Fruit fly (Drosophila melanogaster) whole organism, embryonic: Measurements from ENCODE around the gene CG33107.

Experiments used
- ATbp ChIP-seq: fragments of 200-800 bp; sonication (Bioruptor generic); optimal IDR thresholded peaks from 2 replicates; lab custom pipeline; 2017; ENCODE audit warnings: missing biosample characterization, mild to moderate bottlenecking, missing genetic modification characterization, missing genetic modification reagents
- Abd-B ChIP-seq: fragments of 200-800 bp; sonication (Bioruptor generic); optimal IDR thresholded peaks from 2 replicates; lab custom pipeline; 2018; ENCODE audit warnings: missing biosample characterization, mild to moderate bottlenecking, missing genetic modification characterization, moderate library complexity
- Bgb ChIP-seq: fragments of 200-800 bp; sonication (Bioruptor generic); IDR thresholded peaks from 2 replicates; pipeline ENCODE4 v1.3.6; 2022; ENCODE audit warnings: missing biosample characterization, missing genetic modification characterization; ENCODE audit not compliant: partially characterized antibody
- Bteb2 ChIP-seq: fragments of 200-800 bp; sonication (Bioruptor generic); optimal IDR thresholded peaks from 2 replicates; lab custom pipeline; 2016; ENCODE audit warnings: missing biosample characterization, missing genetic modification characterization
- C15 ChIP-seq: fragments of 200-800 bp; sonication (Bioruptor generic); IDR thresholded peaks from 3 replicates; pipeline ENCODE4 v1.3.6; 2022; ENCODE audit warnings: missing biosample characterization, missing genetic modification characterization
- CG10321 ChIP-seq: fragments of 200-800 bp; sonication (Bioruptor generic); IDR thresholded peaks from 2 replicates; pipeline ENCODE4 v1.3.6; 2022; ENCODE audit warnings: missing biosample characterization, missing genetic modification characterization
- CG11504 ChIP-seq: fragments of 200-800 bp; sonication (Bioruptor generic); optimal IDR thresholded peaks from 3 replicates; lab custom pipeline; 2019; ENCODE audit warnings: missing biosample characterization, mild to moderate bottlenecking, missing genetic modification characterization, moderate library complexity
- CG14014 ChIP-seq: fragments of 200-800 bp; sonication (Bioruptor generic); IDR thresholded peaks from 2 replicates; pipeline ENCODE4 v1.3.6; 2022; ENCODE audit warnings: missing biosample characterization, missing genetic modification characterization
- CG15011 ChIP-seq: fragments of 200-800 bp; sonication (Bioruptor generic); optimal IDR thresholded peaks from 3 replicates; lab custom pipeline; 2018; ENCODE audit warnings: missing biosample characterization, mild to moderate bottlenecking, missing genetic modification characterization
- CG1529 ChIP-seq: fragments of 200-800 bp; sonication (Bioruptor generic); optimal IDR thresholded peaks from 3 replicates; lab custom pipeline; 2018; ENCODE audit warnings: missing biosample characterization, missing genetic modification characterization
- CG1647 ChIP-seq: fragments of 200-800 bp; sonication (Bioruptor generic); optimal IDR thresholded peaks from 3 replicates; lab custom pipeline; 2016; ENCODE audit warnings: missing biosample characterization, missing genetic modification characterization
- CG17328 ChIP-seq: fragments of 200-800 bp; sonication (Bioruptor generic); IDR thresholded peaks from 2 replicates; pipeline ENCODE4 v1.3.6; 2022; ENCODE audit warnings: missing biosample characterization, missing genetic modification characterization
- CG17361 ChIP-seq: fragments of 200-800 bp; sonication (Bioruptor generic); IDR thresholded peaks from 3 replicates; pipeline ENCODE4 v1.3.6; 2022; ENCODE audit warnings: missing biosample characterization, missing genetic modification characterization
- CG32767 ChIP-seq: fragments of 200-800 bp; sonication (Bioruptor generic); IDR thresholded peaks from 2 replicates; pipeline ENCODE4 v1.3.6; 2022; ENCODE audit warnings: missing biosample characterization, missing genetic modification characterization
- CG3281 ChIP-seq: fragments of 200-800 bp; sonication (Bioruptor generic); optimal IDR thresholded peaks from 3 replicates; lab custom pipeline; 2017; ENCODE audit warnings: missing biosample characterization, mild to moderate bottlenecking, missing genetic modification characterization
- CG4854 ChIP-seq: fragments of 200-800 bp; sonication (Bioruptor generic); optimal IDR thresholded peaks from 2 replicates; lab custom pipeline; 2016; ENCODE audit warnings: missing biosample characterization, missing genetic modification characterization, inconsistent platforms
- CG7839 ChIP-seq: fragments of 200-800 bp; sonication (Bioruptor generic); optimal IDR thresholded peaks from 3 replicates; lab custom pipeline; 2018; ENCODE audit warnings: missing biosample characterization, mild to moderate bottlenecking, missing genetic modification characterization, moderate library complexity
- CG8290 ChIP-seq, 3 experiments: fragments of 200-800 bp; sonication (Bioruptor generic); optimal IDR thresholded peaks; 2 replicates each; lab custom pipeline; 2016 to 2019; ENCODE audit warnings: missing biosample characterization in 3 of 3, missing genetic modification characterization in 3 of 3, mild to moderate bottlenecking in 2 of 3, moderate library complexity in 1 of 3
- CG8478 ChIP-seq: fragments of >200 bp; optimal IDR thresholded peaks from 2 replicates; lab custom pipeline; 2018
- Fer3 ChIP-seq: fragments of 200-800 bp; sonication (Bioruptor generic); optimal IDR thresholded peaks from 2 replicates; lab custom pipeline; 2018; ENCODE audit warnings: missing biosample characterization, mild to moderate bottlenecking, missing genetic modification characterization, moderate library complexity
- H15 ChIP-seq: fragments of 200-800 bp; sonication (Bioruptor generic); IDR thresholded peaks from 3 replicates; pipeline ENCODE4 v1.3.6; 2022; ENCODE audit warnings: missing biosample characterization, missing genetic modification characterization
- Hr78 ChIP-seq, 2 experiments: fragments of 200-800 bp in 1 of 2; fragments of >200 bp in 1 of 2; sonication (Bioruptor generic) in 1 of 2; optimal IDR thresholded peaks; 2 replicates each; lab custom pipeline; 2017 to 2019; ENCODE audit warnings: missing biosample characterization in 2 of 2, missing genetic modification characterization in 2 of 2, mild to moderate bottlenecking in 1 of 2, moderate library complexity in 1 of 2
- NFAT ChIP-seq: fragments of 200-800 bp; sonication (Bioruptor generic); IDR thresholded peaks from 2 replicates; pipeline ENCODE4 v1.3.6; 2022; ENCODE audit warnings: missing biosample characterization, missing genetic modification characterization
- Xbp1 ChIP-seq: fragments of 200-800 bp; sonication (Bioruptor generic); optimal IDR thresholded peaks from 3 replicates; lab custom pipeline; 2016; ENCODE audit warnings: missing biosample characterization, mild to moderate bottlenecking, missing genetic modification characterization
- aop ChIP-seq: fragments of 200-800 bp; sonication (Bioruptor generic); IDR thresholded peaks from 2 replicates; pipeline ENCODE4 v1.3.6; 2022; ENCODE audit warnings: missing biosample characterization, missing genetic modification characterization
- bbx ChIP-seq: fragments of 200-800 bp; sonication (Bioruptor generic); IDR thresholded peaks from 2 replicates; pipeline ENCODE4 v1.3.6; 2022; ENCODE audit warnings: missing biosample characterization, missing genetic modification characterization; ENCODE audit not compliant: partially characterized antibody
- bcd ChIP-seq: fragments of 200-800 bp; sonication (Bioruptor generic); optimal IDR thresholded peaks from 2 replicates; lab custom pipeline; 2017; ENCODE audit warnings: missing biosample characterization, mild to moderate bottlenecking, missing genetic modification characterization
- bigmax ChIP-seq: fragments of 200-800 bp; sonication (Bioruptor generic); optimal IDR thresholded peaks from 2 replicates; lab custom pipeline; 2018; ENCODE audit warnings: missing biosample characterization, mild to moderate bottlenecking, missing genetic modification characterization
- bsh ChIP-seq, 2 experiments: fragments of 200-800 bp; sonication (Bioruptor generic); optimal IDR thresholded peaks; 2 replicates each; lab custom pipeline; 2017 to 2018; ENCODE audit warnings: mild to moderate bottlenecking in 2 of 2, missing biosample characterization in 2 of 2, missing genetic modification characterization in 2 of 2, moderate library complexity in 1 of 2
- chm ChIP-seq: fragments of 200-800 bp; sonication (Bioruptor generic); IDR thresholded peaks from 2 replicates; pipeline ENCODE4 v1.3.6; 2022; ENCODE audit warnings: missing biosample characterization, missing genetic modification characterization
- eyg ChIP-seq: fragments of 200-800 bp; sonication (Bioruptor generic); optimal IDR thresholded peaks from 3 replicates; lab custom pipeline; 2016; ENCODE audit warnings: missing biosample characterization, missing genetic modification characterization
- gsb ChIP-seq: fragments of 200-800 bp; sonication (Bioruptor generic); IDR thresholded peaks from 2 replicates; pipeline ENCODE4 v1.3.6; 2022; ENCODE audit warnings: missing biosample characterization, missing genetic modification characterization
- kay ChIP-seq: fragments of 200-800 bp; sonication (Bioruptor generic); optimal IDR thresholded peaks from 2 replicates; lab custom pipeline; 2016; ENCODE audit warnings: missing biosample characterization, missing genetic modification characterization
- lmd ChIP-seq: fragments of 200-800 bp; sonication (Bioruptor generic); IDR thresholded peaks from 2 replicates; pipeline ENCODE4 v1.3.6; 2022; ENCODE audit warnings: missing biosample characterization, missing genetic modification characterization
- nmo ChIP-seq: fragments of 200-800 bp; sonication (Bioruptor generic); optimal IDR thresholded peaks from 2 replicates; lab custom pipeline; 2018; ENCODE audit warnings: missing biosample characterization, mild to moderate bottlenecking, missing genetic modification characterization, moderate library complexity
- nom ChIP-seq: fragments of 200-800 bp; sonication (Bioruptor generic); optimal IDR thresholded peaks from 2 replicates; lab custom pipeline; 2017; ENCODE audit warnings: missing biosample characterization, missing genetic modification characterization, mild to moderate bottlenecking, moderate library complexity, missing genetic modification reagents
- oc ChIP-seq: fragments of 200-800 bp; sonication (Bioruptor generic); optimal IDR thresholded peaks from 2 replicates; lab custom pipeline; 2018; ENCODE audit warnings: missing biosample characterization, mild to moderate bottlenecking, missing genetic modification characterization, moderate library complexity
- pb ChIP-seq: fragments of 200-800 bp; sonication (Bioruptor generic); optimal IDR thresholded peaks from 3 replicates; lab custom pipeline; 2016; ENCODE audit warnings: missing biosample characterization, missing genetic modification characterization
- pho ChIP-seq: fragments of 200-800 bp; sonication (Bioruptor generic); optimal IDR thresholded peaks from 2 replicates; lab custom pipeline; 2016; ENCODE audit warnings: missing biosample characterization, missing genetic modification characterization
- run ChIP-seq: fragments of 200-800 bp; sonication (Bioruptor generic); optimal IDR thresholded peaks from 3 replicates; lab custom pipeline; 2018; ENCODE audit warnings: missing biosample characterization, mild to moderate bottlenecking, missing genetic modification characterization
- sens ChIP-seq: fragments of 200-800 bp; sonication (Bioruptor generic); peaks from one replicate; lab custom pipeline; 2016; ENCODE audit warnings: missing biosample characterization, missing genetic modification characterization
- sisA ChIP-seq: fragments of 200-800 bp; sonication (Bioruptor generic); IDR thresholded peaks from 2 replicates; pipeline ENCODE4 v1.3.6; 2022; ENCODE audit warnings: missing biosample characterization, missing genetic modification characterization
- slou ChIP-seq: fragments of 200-800 bp; sonication (Bioruptor generic); optimal IDR thresholded peaks from 3 replicates; lab custom pipeline; 2016; ENCODE audit warnings: missing biosample characterization, missing genetic modification characterization
- twi ChIP-seq: fragments of 200-800 bp; optimal IDR thresholded peaks from 2 replicates; lab custom pipeline; 2019; ENCODE audit warnings: missing biosample characterization, mild to moderate bottlenecking, missing genetic modification characterization, moderate library complexity
- unc-4 ChIP-seq: fragments of 200-800 bp; sonication (Bioruptor generic); IDR thresholded peaks from 2 replicates; pipeline ENCODE4 v1.3.6; 2022; ENCODE audit warnings: missing biosample characterization, missing genetic modification characterization; ENCODE audit not compliant: partially characterized antibody
- unpg ChIP-seq: fragments of 200-800 bp; sonication (Bioruptor generic); optimal IDR thresholded peaks from 3 replicates; lab custom pipeline; 2018; ENCODE audit warnings: missing biosample characterization, mild to moderate bottlenecking, missing genetic modification characterization, moderate library complexity
- vnd ChIP-seq: fragments of 200-800 bp; sonication (Bioruptor generic); IDR thresholded peaks from 3 replicates; pipeline ENCODE4 v1.3.6; 2022; ENCODE audit warnings: missing biosample characterization, missing genetic modification characterization; ENCODE audit not compliant: partially characterized antibody
- vvl ChIP-seq: fragments of 200-800 bp; sonication (Bioruptor generic); IDR thresholded peaks from 2 replicates; pipeline ENCODE4 v1.3.6; 2022; ENCODE audit warnings: missing biosample characterization, missing genetic modification characterization
- z ChIP-seq: fragments of 200-800 bp; sonication (Bioruptor generic); IDR thresholded peaks from 3 replicates; pipeline ENCODE4 v1.3.6; 2022; ENCODE audit warnings: missing biosample characterization, missing genetic modification characterization
- zen2 ChIP-seq: fragments of 200-800 bp; sonication (Bioruptor generic); IDR thresholded peaks from 3 replicates; pipeline ENCODE4 v1.3.6; 2022; ENCODE audit warnings: missing biosample characterization, missing genetic modification characterization; ENCODE audit not compliant: partially characterized antibody

The CG33107 gene

DNA sequence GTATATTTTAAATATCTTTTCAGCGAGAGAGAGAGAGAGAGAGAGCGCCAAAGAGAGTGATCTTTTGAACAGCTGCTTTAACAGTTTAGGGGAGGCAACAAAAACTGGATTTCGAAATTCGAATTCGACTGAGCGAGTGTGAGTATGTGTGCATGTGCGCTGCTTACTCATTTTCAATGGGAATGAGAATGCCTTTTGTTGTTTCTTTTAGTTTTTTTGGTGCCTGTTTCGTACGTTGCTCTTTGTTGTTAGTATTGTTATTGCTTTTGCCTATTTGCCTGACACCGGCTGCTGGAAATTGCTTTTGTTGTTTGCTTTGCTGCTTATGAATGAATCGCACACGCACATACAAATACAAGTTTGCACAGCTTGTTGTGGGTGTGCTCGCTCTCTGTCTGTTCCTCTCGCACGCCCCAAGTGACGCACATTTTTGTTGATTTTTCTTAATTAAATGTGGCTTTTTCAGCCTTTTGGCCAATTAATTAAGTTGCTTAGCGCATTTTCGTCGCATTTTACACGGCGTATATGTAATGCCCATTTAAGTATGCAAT lies 42.4 kb upstream of the CG33107 start (continued):
- peak; percentile 50 for TF ChIP-seq Bteb2
- TF ChIP-seq CG7839 (tag; lab: Kevin White, UChicago), result peak; percentile 25
- TF ChIP-seq pb (GFP tag; lab: Kevin White, UChicago), result peak; percentile 13
- TF ChIP-seq NFAT, result no peak
- peak; percentile 35 to 92 for TF ChIP-seq bsh (GFP tag; optimal IDR thresholded peaks at IDR 0.05; lab: Kevin White, UChicago)
- TF ChIP-seq pho (GFP tag; lab: Kevin White, UChicago), result no peak
- peak; percentile 94 for TF ChIP-seq ATbp (GFP tag; lab: Kevin White, UChicago)
- peak; percentile 10; the same call in 1 of the 2 replicates for TF ChIP-seq bbx
- peak; percentile 17; the same call in 1 of the 2 replicates for TF ChIP-seq Bgb
- peak; percentile 49 for TF ChIP-seq unpg
- peak; percentile 72 for TF ChIP-seq CG10321 (GFP tag; lab: Robert Waterston, UW)

DNA sequence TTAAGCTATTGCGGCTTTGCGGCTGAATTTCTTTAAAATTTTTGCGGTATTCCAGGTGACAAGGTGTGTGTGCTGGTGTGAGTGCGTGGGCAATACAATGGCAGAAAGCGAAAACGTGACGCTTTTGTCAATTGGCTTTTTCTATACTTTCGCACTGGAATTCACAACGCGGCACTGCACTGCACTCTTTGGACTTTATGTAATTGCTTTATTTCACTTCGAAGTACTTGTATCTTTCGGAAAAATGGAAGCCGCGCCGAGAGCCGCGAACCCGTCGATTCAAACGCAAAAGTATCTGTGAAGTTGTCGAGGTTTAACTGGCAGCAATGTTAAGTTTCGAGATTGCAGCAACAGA lies 41.8 kb upstream of the CG33107 start:
- TF ChIP-seq kay (GFP tag; lab: Kevin White, UChicago), result no peak
- no peak for TF ChIP-seq unc-4 (GFP tag; lab: Robert Waterston, UW)
- TF ChIP-seq twi (tag; lab: Kevin White, UChicago), result no peak
- peak; percentile 61 for TF ChIP-seq chm (GFP tag; lab: Robert Waterston, UW)
- no peak for TF ChIP-seq zen2 (GFP tag; lab: Robert Waterston, UW)
- no peak for TF ChIP-seq vvl (GFP tag; lab: Robert Waterston, UW)
- TF ChIP-seq Abd-B (GFP tag; lab: Kevin White, UChicago), result no peak
- TF ChIP-seq C15 (GFP tag; lab: Robert Waterston, UW), result no peak
- no peak for TF ChIP-seq vnd
- TF ChIP-seq CG1529 (GFP tag; lab: Kevin White, UChicago), result no peak
- no peak for TF ChIP-seq CG3281 (GFP tag; lab: Kevin White, UChicago)
- no peak for TF ChIP-seq sisA (GFP tag; lab: Robert Waterston, UW)
- TF ChIP-seq gsb (GFP tag; lab: Robert Waterston, UW), result no peak
- TF ChIP-seq CG17361 (GFP tag; lab: Robert Waterston, UW), result no peak
- TF ChIP-seq H15 (GFP tag; lab: Robert Waterston, UW), result no peak
- no peak for TF ChIP-seq CG32767
- TF ChIP-seq nom (GFP tag; lab: Kevin White, UChicago), result no peak
- 0 out of 2 replicates have a peak, but pooled peaks have one; percentile 10 for TF ChIP-seq CG17328 (GFP tag; lab: Robert Waterston, UW)
- no peak for TF ChIP-seq CG1647 (GFP tag; lab: Kevin White, UChicago)
- no peak for TF ChIP-seq run (tag; lab: Kevin White, UChicago)
- no peak for TF ChIP-seq bcd (GFP tag; lab: Kevin White, UChicago)
- TF ChIP-seq z (GFP tag; lab: Robert Waterston, UW), result no peak
- TF ChIP-seq CG15011 (GFP tag; lab: Kevin White, UChicago), result no peak
- no peak for TF ChIP-seq nmo
- no peak for TF ChIP-seq CG11504 (tag; lab: Kevin White, UChicago)
- TF ChIP-seq oc (tag; lab: Kevin White, UChicago), result no peak
- no peak for TF ChIP-seq ATbp (GFP tag; lab: Kevin White, UChicago)
- no peak for TF ChIP-seq Xbp1
- TF ChIP-seq CG8290 (GFP tag; optimal IDR thresholded peaks at IDR 0.05; lab: Kevin White, UChicago), result no peak
- peak in 1 of 2 experiments; percentile 9 for TF ChIP-seq CG8290 (tag; optimal IDR thresholded peaks at IDR 0.05; lab: Kevin White, UChicago)
- no peak for TF ChIP-seq Hr78 (GFP tag; optimal IDR thresholded peaks at IDR 0.05; lab: Kevin White, UChicago)
- peak; percentile 72 for TF ChIP-seq sens
- no peak for TF ChIP-seq eyg (GFP tag; lab: Kevin White, UChicago)
- TF ChIP-seq aop (GFP tag; lab: Robert Waterston, UW), result no peak
- TF ChIP-seq slou (GFP tag; lab: Kevin White, UChicago), result no peak
- no peak for TF ChIP-seq Fer3 (tag; lab: Kevin White, UChicago)
- TF ChIP-seq lmd, result no peak
- TF ChIP-seq CG8478, result no peak
- TF ChIP-seq bigmax (GFP tag; lab: Kevin White, UChicago), result no peak
- TF ChIP-seq CG14014 (GFP tag; lab: Robert Waterston, UW), result no peak
- TF ChIP-seq CG4854 (GFP tag; lab: Kevin White, UChicago), result no peak
